Worm (Caenorhabditis elegans) whole organism, L1 larva: ENCODE results near the gene ZK892.3.
A peak's percentile ranks its signal among the peaks of the same experiment; 100 is the strongest.

Experiments used
- C04F5.9 ChIP-seq: sonication (generic microtip); optimal IDR thresholded peaks from 2 replicates; lab custom pipeline; 2016; ENCODE audit warnings: missing genetic modification characterization, missing compliant biosample characterization
- F16B12.6 ChIP-seq: fragments of 150-350 bp; optimal IDR thresholded peaks from 2 replicates; lab custom pipeline; 2014; ENCODE audit warnings: missing biosample characterization, missing genetic modification characterization
- Y116A8C.19 ChIP-seq: sonication (generic microtip); optimal IDR thresholded peaks from 2 replicates; lab custom pipeline; 2016; ENCODE audit warnings: missing compliant biosample characterization, missing genetic modification characterization, borderline replicate concordance
- aha-1 ChIP-seq: fragments of 150-350 bp; optimal IDR thresholded peaks from 2 replicates; lab custom pipeline; 2014; ENCODE audit warnings: missing biosample characterization, missing genetic modification characterization
- ama-1 ChIP-seq: fragments of 150-350 bp; optimal IDR thresholded peaks from 2 replicates; lab custom pipeline; 2014
- blmp-1 ChIP-seq: fragments of 150-350 bp; optimal IDR thresholded peaks from 2 replicates; lab custom pipeline; 2014; ENCODE audit warnings: missing biosample characterization, missing genetic modification characterization
- ceh-82 ChIP-seq, 3 experiments: fragments of 150-350 bp in 1 of 3; sonication (generic microtip) in 2 of 3; optimal IDR thresholded peaks; 2 replicates each; lab custom pipeline; 2014 to 2017; ENCODE audit warnings: missing biosample characterization in 3 of 3, missing genetic modification characterization in 3 of 3
- ceh-90 ChIP-seq: sonication (generic microtip); optimal IDR thresholded peaks from 2 replicates; lab custom pipeline; 2016; ENCODE audit warnings: missing genetic modification characterization, missing compliant biosample characterization
- dpl-1 ChIP-seq, 3 experiments: fragments of 150-350 bp in 2 of 3; sonication (generic microtip) in 1 of 3; optimal IDR thresholded peaks; 2 replicates each; lab custom pipeline; 2014 to 2017; ENCODE audit warnings: missing biosample characterization in 3 of 3, missing genetic modification characterization in 3 of 3, missing genetic modification reagents in 3 of 3
- efl-1 ChIP-seq, 4 experiments: fragments of 150-350 bp; optimal IDR thresholded peaks in 3 of 4; peaks in 1 of 4; 1 replicate in 1 of 4; 2 replicates in 3 of 4; lab custom pipeline; 2014; ENCODE audit warnings: missing biosample characterization in 2 of 4, missing genetic modification characterization in 2 of 4, missing genetic modification reagents in 2 of 4
- efl-3 ChIP-seq: fragments of 200-800 bp; sonication (Bioruptor generic); optimal IDR thresholded peaks from 2 replicates; lab custom pipeline; 2018; ENCODE audit warnings: mild to moderate bottlenecking, missing genetic modification characterization, missing compliant biosample characterization
- elt-2 ChIP-seq: sonication (generic microtip); optimal IDR thresholded peaks from 2 replicates; lab custom pipeline; 2016; ENCODE audit warnings: missing genetic modification characterization, mild to moderate bottlenecking, inconsistent platforms, missing compliant biosample characterization, missing genetic modification reagents
- elt-3 ChIP-seq, 6 experiments: fragments of 150-350 bp in 1 of 6; sonication (generic microtip); optimal IDR thresholded peaks; 2 replicates each; lab custom pipeline; 2017 to 2018; ENCODE audit warnings: missing biosample characterization in 6 of 6, missing genetic modification characterization in 6 of 6, inconsistent platforms in 1 of 6
- ets-5 ChIP-seq: fragments of 200-800 bp; sonication (Bioruptor generic); IDR thresholded peaks from 2 replicates; pipeline ENCODE4 v1.3.6; 2022; ENCODE audit warnings: missing genetic modification characterization, missing compliant biosample characterization
- fkh-10 ChIP-seq: sonication (generic microtip); optimal IDR thresholded peaks from 2 replicates; lab custom pipeline; 2017; ENCODE audit warnings: missing biosample characterization, missing genetic modification reagents, missing genetic modification characterization
- hpl-2 ChIP-seq: fragments of 150-350 bp; optimal IDR thresholded peaks from 2 replicates; lab custom pipeline; 2014; ENCODE audit warnings: missing biosample characterization, missing genetic modification reagents, missing genetic modification characterization
- isw-1 ChIP-seq: fragments of 200-800 bp; sonication (Bioruptor generic); IDR thresholded peaks from 2 replicates; pipeline ENCODE4 v1.3.6; 2022; ENCODE audit warnings: missing genetic modification characterization, missing compliant biosample characterization
- jun-1 ChIP-seq: fragments of 150-350 bp; optimal IDR thresholded peaks from 2 replicates; lab custom pipeline; 2014; ENCODE audit warnings: missing biosample characterization, missing genetic modification reagents, missing genetic modification characterization
- lin-13 ChIP-seq: fragments of 150-350 bp; optimal IDR thresholded peaks from 2 replicates; lab custom pipeline; 2014; ENCODE audit warnings: missing biosample characterization, missing genetic modification reagents, missing genetic modification characterization
- lin-14 ChIP-seq: fragments of 200-800 bp; sonication (Bioruptor generic); optimal IDR thresholded peaks from 2 replicates; lab custom pipeline; 2018; ENCODE audit warnings: mild to moderate bottlenecking, missing genetic modification characterization, moderate library complexity, missing compliant biosample characterization
- lin-15B ChIP-seq: fragments of 150-350 bp; sonication (generic microtip); optimal IDR thresholded peaks from 3 replicates; lab custom pipeline; 2014; ENCODE audit warnings: missing biosample characterization, missing genetic modification characterization
- lin-39 ChIP-seq: fragments of 150-350 bp; optimal IDR thresholded peaks from 2 replicates; lab custom pipeline; 2014; ENCODE audit warnings: missing biosample characterization, missing genetic modification reagents, missing genetic modification characterization
- lir-3 ChIP-seq: sonication (generic microtip); optimal IDR thresholded peaks from 2 replicates; lab custom pipeline; 2016; ENCODE audit warnings: mild to moderate bottlenecking, missing genetic modification characterization, moderate library complexity, missing compliant biosample characterization; ENCODE audit not compliant: poor library complexity
- lsy-2 ChIP-seq, 2 experiments: fragments of 150-350 bp; optimal IDR thresholded peaks; 2 replicates each; lab custom pipeline; 2014; ENCODE audit warnings: missing biosample characterization in 2 of 2, missing genetic modification characterization in 2 of 2
- mdl-1 ChIP-seq, 2 experiments: fragments of 150-350 bp; optimal IDR thresholded peaks; 2 replicates each; lab custom pipeline; 2014 to 2017; ENCODE audit warnings: missing biosample characterization in 2 of 2, missing genetic modification characterization in 2 of 2, inconsistent platforms in 1 of 2
- mep-1 ChIP-seq: fragments of 150-350 bp; optimal IDR thresholded peaks from 2 replicates; lab custom pipeline; 2014; ENCODE audit warnings: missing biosample characterization, missing genetic modification characterization
- nhr-11 ChIP-seq: fragments of 150-350 bp; optimal IDR thresholded peaks from 2 replicates; lab custom pipeline; 2014; ENCODE audit warnings: missing biosample characterization, missing genetic modification characterization
- nhr-20 ChIP-seq: sonication (generic microtip); optimal IDR thresholded peaks from 2 replicates; lab custom pipeline; 2016; ENCODE audit warnings: mild to moderate bottlenecking, missing genetic modification characterization, missing compliant biosample characterization
- nhr-28 ChIP-seq: fragments of 150-350 bp; optimal IDR thresholded peaks from 2 replicates; lab custom pipeline; 2014; ENCODE audit warnings: missing biosample characterization, missing genetic modification characterization
- nhr-47 ChIP-seq: sonication (generic microtip); optimal IDR thresholded peaks from 2 replicates; lab custom pipeline; 2016; ENCODE audit warnings: mild to moderate bottlenecking, missing genetic modification characterization, moderate library complexity, missing compliant biosample characterization
- nhr-71 ChIP-seq: sonication (generic microtip); optimal IDR thresholded peaks from 2 replicates; lab custom pipeline; 2016; ENCODE audit warnings: mild to moderate bottlenecking, missing genetic modification characterization, moderate library complexity, missing compliant biosample characterization
- nhr-76 ChIP-seq: sonication (generic microtip); optimal IDR thresholded peaks from 2 replicates; lab custom pipeline; 2017; ENCODE audit warnings: missing biosample characterization, missing genetic modification characterization
- nhr-77 ChIP-seq: fragments of 150-350 bp; optimal IDR thresholded peaks from 2 replicates; lab custom pipeline; 2014; ENCODE audit warnings: missing biosample characterization, missing genetic modification characterization
- nhr-84 ChIP-seq: sonication (generic microtip); optimal IDR thresholded peaks from 2 replicates; lab custom pipeline; 2017; ENCODE audit warnings: missing biosample characterization, missing genetic modification characterization
- nhr-85 ChIP-seq: sonication (generic microtip); peaks from one replicate; lab custom pipeline; 2016; ENCODE audit warnings: missing genetic modification characterization, inconsistent platforms, missing compliant biosample characterization
- nhr-90 ChIP-seq: sonication (generic microtip); optimal IDR thresholded peaks from 2 replicates; lab custom pipeline; 2016; ENCODE audit warnings: mild to moderate bottlenecking, missing genetic modification characterization, missing compliant biosample characterization; ENCODE audit not compliant: poor library complexity
- pag-3 ChIP-seq: sonication (generic microtip); optimal IDR thresholded peaks from 2 replicates; lab custom pipeline; 2017; ENCODE audit warnings: missing genetic modification characterization, mild to moderate bottlenecking, missing compliant biosample characterization, antibody characterized with exemption, borderline replicate concordance; ENCODE audit not compliant: insufficient read depth
- pqm-1 ChIP-seq: sonication (generic microtip); optimal IDR thresholded peaks from 3 replicates; lab custom pipeline; 2017; ENCODE audit warnings: missing biosample characterization, missing genetic modification characterization
- rnt-1 ChIP-seq: sonication (generic microtip); optimal IDR thresholded peaks from 2 replicates; lab custom pipeline; 2016; ENCODE audit warnings: mild to moderate bottlenecking, missing genetic modification characterization, moderate library complexity, missing compliant biosample characterization
- snpc-4 ChIP-seq: fragments of 150-350 bp; optimal IDR thresholded peaks from 2 replicates; lab custom pipeline; 2014; ENCODE audit warnings: missing biosample characterization, missing genetic modification characterization
- snu-23 ChIP-seq: sonication (generic microtip); optimal IDR thresholded peaks from 2 replicates; lab custom pipeline; 2016; ENCODE audit warnings: missing genetic modification characterization, missing compliant biosample characterization
- sptf-1 ChIP-seq: fragments of 150-350 bp; optimal IDR thresholded peaks from 2 replicates; lab custom pipeline; 2014; ENCODE audit warnings: missing biosample characterization, missing genetic modification characterization
- tlp-1 ChIP-seq: fragments of 150-350 bp; optimal IDR thresholded peaks from 2 replicates; lab custom pipeline; 2014; ENCODE audit warnings: missing biosample characterization, missing genetic modification characterization
- unc-130 ChIP-seq: fragments of 150-350 bp; optimal IDR thresholded peaks from 2 replicates; lab custom pipeline; 2017; ENCODE audit warnings: missing biosample characterization, missing genetic modification characterization, inconsistent platforms
- unc-62 ChIP-seq: fragments of 150-350 bp; optimal IDR thresholded peaks from 2 replicates; lab custom pipeline; 2014; ENCODE audit warnings: missing biosample characterization, missing genetic modification reagents, missing genetic modification characterization
- unc-86 ChIP-seq: sonication (generic microtip); optimal IDR thresholded peaks from 2 replicates; lab custom pipeline; 2016; ENCODE audit warnings: missing genetic modification characterization, missing compliant biosample characterization
- xbp-1 ChIP-seq: sonication (generic microtip); optimal IDR thresholded peaks from 2 replicates; lab custom pipeline; 2016; ENCODE audit warnings: missing genetic modification characterization, missing compliant biosample characterization
- ztf-4 ChIP-seq: fragments of 150-350 bp; optimal IDR thresholded peaks from 2 replicates; lab custom pipeline; 2014; ENCODE audit warnings: missing biosample characterization, missing genetic modification characterization

ZK892.3 gene

DNA sequence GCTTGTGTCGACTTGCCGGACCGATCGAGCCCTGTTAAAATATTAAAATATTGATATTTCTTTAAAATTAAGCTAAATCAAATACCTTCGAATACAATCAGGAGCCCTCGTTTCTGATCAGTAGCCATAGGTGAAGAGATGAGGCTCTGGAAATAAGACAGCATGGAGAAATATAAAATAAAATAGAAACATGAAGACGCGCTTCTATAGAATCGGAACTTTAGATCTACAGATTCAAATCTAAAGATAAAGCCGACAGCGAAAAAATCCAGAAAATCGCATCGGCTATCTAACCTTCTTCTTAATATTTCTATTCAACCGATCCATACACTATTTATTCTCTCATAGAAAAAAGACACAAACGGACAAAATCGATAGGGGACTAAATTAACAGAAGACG, 34.7 kb upstream of the ZK892.3 start, which contains the start of gene dtmk-1:
Gene dtmk-1 (minus strand): TSS at position 146 of the 400 bp plus-strand sequence.
- TF ChIP-seq elt-2 (tag; lab: Kevin White, UChicago) (peak; percentile 4), efl-1 (optimal IDR thresholded peaks at IDR 0.05; lab: Kevin White, UChicago) (no peak), efl-1 (GFP tag; optimal IDR thresholded peaks at IDR 0.05 in 1 of 2; lab: Kevin White, UChicago) (peak in 1 of 2 experiments; percentile 86), nhr-85 (tag; lab: Kevin White, UChicago) (peak; percentile 57), nhr-90 (peak; percentile 3), nhr-71 (tag; lab: Kevin White, UChicago) (no peak)
- TF ChIP-seq, all 84 proteins: peak for 4

DNA sequence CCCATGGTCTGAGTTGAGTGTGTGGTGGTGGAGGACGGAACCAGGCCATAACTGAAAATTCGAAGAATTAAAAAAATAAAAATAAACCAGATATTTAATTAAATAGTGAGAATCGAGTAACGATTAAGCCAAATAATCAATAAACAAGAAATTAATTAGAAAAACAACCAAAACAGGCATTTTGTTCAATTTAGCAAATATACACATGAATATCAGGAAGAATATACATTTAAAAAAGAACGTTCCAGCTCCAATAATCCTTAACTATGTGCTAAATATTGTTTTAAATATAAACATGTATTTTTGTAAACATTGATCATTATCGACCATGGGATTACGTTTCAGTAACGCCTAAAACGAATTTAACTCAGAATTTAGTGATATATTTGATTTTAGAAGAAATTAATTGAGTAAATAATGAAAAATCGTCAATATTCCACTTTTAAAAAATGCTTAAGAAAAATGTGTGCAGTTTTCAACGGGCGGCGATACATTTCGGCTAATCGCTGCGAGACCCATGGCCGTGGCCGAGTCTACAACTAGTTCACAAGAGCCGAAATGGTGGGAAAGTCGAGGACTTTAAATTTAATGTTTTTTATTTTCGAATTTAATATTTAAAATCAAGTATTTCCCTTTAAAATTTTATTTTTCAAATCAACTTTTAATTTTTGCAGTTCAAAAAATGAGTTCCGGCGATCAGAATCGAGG, 33.5 kb upstream of the ZK892.3 start, which contains the start of the genes R53.4 and psf-1:
Gene R53.4 (minus strand): TSS at position 51 of the 708 bp plus-strand sequence.
Gene psf-1 (plus strand): TSS at position 675 of the 708 bp plus-strand sequence.
- TF ChIP-seq lin-39 (tag; lab: Kevin White, UChicago), result no peak
- peak; percentile 61 for TF ChIP-seq xbp-1 (tag; lab: Kevin White, UChicago)
- TF ChIP-seq Y116A8C.19 (tag; lab: Kevin White, UChicago), result no peak
- TF ChIP-seq nhr-28, result no peak
- TF ChIP-seq dpl-1 (GFP tag; optimal IDR thresholded peaks at IDR 0.05; lab: Kevin White, UChicago), result peak; percentile 79 to 91 (median 83)
- TF ChIP-seq lir-3 (tag; lab: Kevin White, UChicago), result peak; percentile 86
- no peak for TF ChIP-seq pqm-1 (tag; lab: Kevin White, UChicago)
- no peak for TF ChIP-seq hpl-2 (GFP tag; lab: Kevin White, UChicago)
- TF ChIP-seq mep-1 (tag; lab: Kevin White, UChicago), result peak; percentile 76
- TF ChIP-seq unc-62, result no peak
- no peak for TF ChIP-seq sptf-1 (tag; lab: Kevin White, UChicago)
- TF ChIP-seq efl-3, result no peak
- TF ChIP-seq ztf-4 (tag; lab: Kevin White, UChicago), result no peak
- TF ChIP-seq ets-5 (GFP tag; lab: Robert Waterston, UW), result no peak
- peak; percentile 62 for TF ChIP-seq nhr-85 (tag; lab: Kevin White, UChicago)
- peak; percentile 25 for TF ChIP-seq nhr-77
- TF ChIP-seq nhr-76 (tag; lab: Kevin White, UChicago), result no peak
- TF ChIP-seq fkh-10 (GFP tag; lab: Kevin White, UChicago), result no peak
- TF ChIP-seq ama-1 (lab: Kevin White, UChicago), result no peak
- TF ChIP-seq nhr-11 (tag; lab: Kevin White, UChicago), result no peak
- TF ChIP-seq isw-1 (GFP tag; lab: Robert Waterston, UW), result peak; percentile 59
- TF ChIP-seq lsy-2 (tag; optimal IDR thresholded peaks at IDR 0.05; lab: Kevin White, UChicago), result peak; percentile 80 to 88
- TF ChIP-seq tlp-1, result no peak
- TF ChIP-seq nhr-47 (tag; lab: Kevin White, UChicago), result peak; percentile 69
- no peak for TF ChIP-seq jun-1 (tag; lab: Kevin White, UChicago)
- peak; percentile 30 for TF ChIP-seq unc-86 (tag; lab: Kevin White, UChicago)
- peak; percentile 54 for TF ChIP-seq lin-15B (tag; lab: Kevin White, UChicago)
- peak; percentile 71 for TF ChIP-seq nhr-20 (tag; lab: Kevin White, UChicago)
- TF ChIP-seq C04F5.9 (tag; lab: Kevin White, UChicago), result peak; percentile 14
- TF ChIP-seq aha-1 (tag; lab: Kevin White, UChicago), result peak; percentile 15
- TF ChIP-seq efl-1 (optimal IDR thresholded peaks at IDR 0.05; lab: Kevin White, UChicago), result peak; percentile 66 to 86
- TF ChIP-seq efl-1 (GFP tag; optimal IDR thresholded peaks at IDR 0.05 in 1 of 2; lab: Kevin White, UChicago), result peak; percentile 87 to 97
- TF ChIP-seq ceh-90 (tag; lab: Kevin White, UChicago), result peak; percentile 63
- TF ChIP-seq blmp-1, result peak; percentile 62
- TF ChIP-seq snpc-4 (tag; lab: Kevin White, UChicago), result peak; percentile 23
- TF ChIP-seq nhr-84 (tag; lab: Kevin White, UChicago), result no peak
- TF ChIP-seq F16B12.6 (tag; lab: Kevin White, UChicago), result peak; percentile 55
- no peak for TF ChIP-seq pag-3
- peak; percentile 75 for TF ChIP-seq lin-14 (GFP tag; lab: Kevin White, UChicago)
- TF ChIP-seq snu-23 (GFP tag; lab: Kevin White, UChicago), result peak; percentile 75
- peak; percentile 53 for TF ChIP-seq lin-13 (GFP tag; lab: Kevin White, UChicago)
- peak in 1 of 2 experiments; percentile 24 for TF ChIP-seq mdl-1 (tag; optimal IDR thresholded peaks at IDR 0.05; lab: Kevin White, UChicago)
- TF ChIP-seq nhr-71 (tag; lab: Kevin White, UChicago), result peak; percentile 81
- peak in 1 of 6 experiments; percentile 72 for TF ChIP-seq elt-3 (tag; optimal IDR thresholded peaks at IDR 0.05; lab: Kevin White, UChicago)
- peak; percentile 91 for TF ChIP-seq rnt-1 (tag; lab: Kevin White, UChicago)
- TF ChIP-seq unc-130 (tag; lab: Kevin White, UChicago), result peak; percentile 32
- TF ChIP-seq ceh-82 (tag; optimal IDR thresholded peaks at IDR 0.05; lab: Kevin White, UChicago), result peak in 2 of 3 experiments; percentile 28 to 48
